Worm (Caenorhabditis elegans): ENCODE data around the gene C01G6.4.

C01G6.4 gene

ce11 chrII:9266755-9267154 is 6.1 kb downstream of the C01G6.4 start, which contains the start of gene C01G6.2:
Gene C01G6.2 (plus strand): TSS chrII:9267055.
- no peak for TF ChIP-seq hrde-1 (tag; optimal IDR thresholded peaks at IDR 0.05; ENCODE audit: borderline replicate concordance)
- TF ChIP-seq ztf-22 (GFP tag; optimal IDR thresholded peaks at IDR 0.05), result no peak
- no peak for TF ChIP-seq dpl-1 (GFP tag; optimal IDR thresholded peaks at IDR 0.05)
- no peak for TF ChIP-seq ceh-91 (GFP tag; IDR thresholded peaks at IDR 0.05)
- no peak for TF ChIP-seq Y53F4B.3 (GFP tag; IDR thresholded peaks at IDR 0.05)
- no peak for TF ChIP-seq F10E7.11 (tag; optimal IDR thresholded peaks at IDR 0.05)
- no peak for TF ChIP-seq cebp-2 (GFP tag; IDR thresholded peaks at IDR 0.05)
- no peak for TF ChIP-seq snpc-1.3 (tag; optimal IDR thresholded peaks at IDR 0.05; ENCODE audit: insufficient read depth)
- TF ChIP-seq madf-8 (GFP tag; conservative IDR thresholded peaks at IDR 0.05), result no peak
- no peak for TF ChIP-seq aptf-2 (GFP tag; conservative IDR thresholded peaks at IDR 0.05)
- TF ChIP-seq let-607 (tag; optimal IDR thresholded peaks at IDR 0.05), result no peak
- TF ChIP-seq rcor-1 (GFP tag; IDR thresholded peaks at IDR 0.05), result no peak
- no peak for TF ChIP-seq ztf-18 (tag; optimal IDR thresholded peaks at IDR 0.05)
- TF ChIP-seq sptf-2 (GFP tag; optimal IDR thresholded peaks at IDR 0.05), result no peak
- TF ChIP-seq ztf-25 (GFP tag; IDR thresholded peaks at IDR 0.05), result no peak
- no peak for TF ChIP-seq pha-4 (tag; optimal IDR thresholded peaks at IDR 0.05)
- TF ChIP-seq T07F8.4 (tag; optimal IDR thresholded peaks at IDR 0.05), result no peak
- TF ChIP-seq madf-6 (GFP tag; IDR thresholded peaks at IDR 0.05), result no peak

ce11 chrII:9266252-9266651 is 6.6 kb downstream of the C01G6.4 start:
- TF ChIP-seq tbx-9 (tag; optimal IDR thresholded peaks at IDR 0.05; ENCODE audit: borderline replicate concordance) (no peak), madf-6 (GFP tag; IDR thresholded peaks at IDR 0.05) (no peak), gei-17 (GFP tag; optimal IDR thresholded peaks at IDR 0.05) (no peak), mxl-1 (tag; optimal IDR thresholded peaks at IDR 0.05) (no peak), lir-1 (GFP tag; conservative IDR thresholded peaks at IDR 0.05) (no peak), repo-1 (tag; optimal IDR thresholded peaks at IDR 0.05) (no peak)

- TF ChIP-seq C06A6.2 (GFP tag; conservative IDR thresholded peaks at IDR 0.05) (no peak), hrde-1 (tag; optimal IDR thresholded peaks at IDR 0.05; ENCODE audit: borderline replicate concordance) (no peak), lsy-27 (tag; optimal IDR thresholded peaks at IDR 0.05; ENCODE audit: borderline replicate concordance, insufficient read depth) (no peak), pbrm-1 (GFP tag; IDR thresholded peaks at IDR 0.05) (no peak), nfya-2 (GFP tag; IDR thresholded peaks at IDR 0.05) (no peak), F49E8.2 (tag; optimal IDR thresholded peaks at IDR 0.05; ENCODE audit: insufficient read depth) (no peak), F10E7.11 (tag; optimal IDR thresholded peaks at IDR 0.05) (no peak), die-1 (tag; optimal IDR thresholded peaks at IDR 0.05) (no peak), mes-4 (tag; optimal IDR thresholded peaks at IDR 0.05) (no peak)
Observed at ce11 chrII:9265705-9266104, 7.1 kb downstream of the C01G6.4 start.

ce11 chrII:9264689-9265278 is 8.1 kb downstream of the C01G6.4 start:
- TF ChIP-seq sdz-38 (tag; optimal IDR thresholded peaks at IDR 0.05) (no peak), tbx-9 (tag; optimal IDR thresholded peaks at IDR 0.05; ENCODE audit: borderline replicate concordance) (no peak)

ce11 chrII:9263784-9264183 is 9.1 kb downstream of the C01G6.4 start:
- TF ChIP-seq ceh-79 (tag; optimal IDR thresholded peaks at IDR 0.05) (no peak), C06A6.2 (GFP tag; conservative IDR thresholded peaks at IDR 0.05) (no peak), gei-17 (GFP tag; optimal IDR thresholded peaks at IDR 0.05) (no peak), hmg-20 (GFP tag; IDR thresholded peaks at IDR 0.05) (no peak), egrh-3 (GFP tag; IDR thresholded peaks at IDR 0.05) (no peak), cebp-1 (GFP tag; IDR thresholded peaks at IDR 0.05) (no peak), cebp-1 (tag; optimal IDR thresholded peaks at IDR 0.05) (no peak), ztf-28 (GFP tag; IDR thresholded peaks at IDR 0.05) (no peak)
